Worm (Caenorhabditis elegans): ENCODE measurements around the gene K08D8.9.

- no peak for TF ChIP-seq ztf-29 (GFP tag; IDR thresholded peaks at IDR 0.05)
- TF ChIP-seq flt-1 (GFP tag; IDR thresholded peaks at IDR 0.05) = no peak
- TF ChIP-seq ztf-23 (GFP tag; IDR thresholded peaks at IDR 0.05) = no peak
- no peak for TF ChIP-seq ref-1 (GFP tag; conservative IDR thresholded peaks at IDR 0.05)
- no peak for TF ChIP-seq med-1 (GFP tag; optimal IDR thresholded peaks at IDR 0.05; ENCODE audit: insufficient read depth)
- no peak for TF ChIP-seq klf-2 (GFP tag; conservative IDR thresholded peaks at IDR 0.05)
- TF ChIP-seq tab-1 (GFP tag; IDR thresholded peaks at IDR 0.05) = no peak
- no peak for TF ChIP-seq cog-1 (tag; optimal IDR thresholded peaks at IDR 0.05)
- no peak for TF ChIP-seq T22C8.4 (GFP tag; IDR thresholded peaks at IDR 0.05)
Observed at ce11 chrIV:12865884-12866283, 33.6 kb upstream of the K08D8.9 start, which contains the start of gene clec-186.
